Worm (Caenorhabditis elegans) whole organism, L3 larva: ENCODE measurements around the gene gpb-1.

Experiments
- R02D3.7 ChIP-seq: fragments of 150-350 bp; optimal IDR thresholded peaks from 2 replicates; lab custom pipeline; 2014; ENCODE audit warnings: missing biosample characterization, missing genetic modification characterization
- ZK546.5 ChIP-seq: sonication (generic microtip); optimal IDR thresholded peaks from 2 replicates; lab custom pipeline; 2017; ENCODE audit warnings: missing biosample characterization, missing genetic modification characterization
- ama-1 ChIP-seq: fragments of 150-350 bp; optimal IDR thresholded peaks from 2 replicates; lab custom pipeline; 2018
- ceh-9 ChIP-seq: sonication (generic microtip); optimal IDR thresholded peaks from 2 replicates; lab custom pipeline; 2018; ENCODE audit warnings: missing biosample characterization, missing genetic modification characterization
- daf-12 ChIP-seq: fragments of 150-350 bp; optimal IDR thresholded peaks from 2 replicates; lab custom pipeline; 2014; ENCODE audit warnings: missing biosample characterization, missing genetic modification reagents, missing genetic modification characterization
- egl-5 ChIP-seq: fragments of 150-350 bp; optimal IDR thresholded peaks from 2 replicates; lab custom pipeline; 2017; ENCODE audit warnings: missing biosample characterization, missing genetic modification reagents, missing genetic modification characterization, inconsistent platforms
- elt-2 ChIP-seq: sonication (generic microtip); optimal IDR thresholded peaks from 2 replicates; lab custom pipeline; 2016; ENCODE audit warnings: missing genetic modification reagents, mild to moderate bottlenecking, missing genetic modification characterization, missing compliant biosample characterization
- elt-3 ChIP-seq, 3 experiments: fragments of 150-350 bp in 1 of 3; sonication (generic microtip) in 2 of 3; optimal IDR thresholded peaks; 2 replicates in 2 of 3; 4 replicates in 1 of 3; lab custom pipeline; 2014 to 2017; ENCODE audit warnings: missing biosample characterization in 3 of 3, missing genetic modification characterization in 3 of 3
- eor-1 ChIP-seq, 2 experiments: fragments of 150-350 bp; optimal IDR thresholded peaks; 2 replicates each; lab custom pipeline; 2014 to 2018; ENCODE audit warnings: missing biosample characterization in 2 of 2, missing genetic modification characterization in 2 of 2
- fkh-10 ChIP-seq: sonication (generic microtip); optimal IDR thresholded peaks from 2 replicates; lab custom pipeline; 2017; ENCODE audit warnings: missing biosample characterization, missing genetic modification reagents, missing genetic modification characterization
- fos-1 ChIP-seq: fragments of 150-350 bp; optimal IDR thresholded peaks from 2 replicates; lab custom pipeline; 2014; ENCODE audit warnings: missing biosample characterization, missing genetic modification characterization
- hmg-11 ChIP-seq: sonication (generic microtip); optimal IDR thresholded peaks from 2 replicates; lab custom pipeline; 2016; ENCODE audit warnings: missing genetic modification characterization, missing compliant biosample characterization
- jun-1 ChIP-seq: fragments of 150-350 bp; optimal IDR thresholded peaks from 2 replicates; lab custom pipeline; 2014; ENCODE audit warnings: missing biosample characterization, missing genetic modification reagents, missing genetic modification characterization
- lin-15B ChIP-seq: fragments of 150-350 bp; optimal IDR thresholded peaks from 2 replicates; lab custom pipeline; 2014; ENCODE audit warnings: missing biosample characterization, missing genetic modification characterization
- lin-39 ChIP-seq: fragments of 150-350 bp; optimal IDR thresholded peaks from 2 replicates; lab custom pipeline; 2018; ENCODE audit warnings: missing biosample characterization, missing genetic modification reagents, missing genetic modification characterization
- lsy-12 ChIP-seq: sonication (generic microtip); optimal IDR thresholded peaks from 2 replicates; lab custom pipeline; 2016; ENCODE audit warnings: mild to moderate bottlenecking, missing genetic modification characterization, missing compliant biosample characterization
- mdl-1 ChIP-seq: fragments of 150-350 bp; optimal IDR thresholded peaks from 2 replicates; lab custom pipeline; 2014; ENCODE audit warnings: missing biosample characterization, missing genetic modification characterization
- mml-1 ChIP-seq: fragments of 150-350 bp; sonication (generic microtip); optimal IDR thresholded peaks from 3 replicates; lab custom pipeline; 2014; ENCODE audit warnings: missing biosample characterization, missing genetic modification characterization
- nfya-1 ChIP-seq: sonication (generic microtip); optimal IDR thresholded peaks from 2 replicates; lab custom pipeline; 2017; ENCODE audit warnings: missing genetic modification characterization, mild to moderate bottlenecking, missing compliant biosample characterization, antibody characterized with exemption, moderate library complexity; ENCODE audit not compliant: insufficient read depth
- nhr-12 ChIP-seq: fragments of 150-350 bp; optimal IDR thresholded peaks from 2 replicates; lab custom pipeline; 2014; ENCODE audit warnings: missing biosample characterization, missing genetic modification characterization
- nhr-23 ChIP-seq: fragments of 150-350 bp; optimal IDR thresholded peaks from 2 replicates; lab custom pipeline; 2014; ENCODE audit warnings: missing biosample characterization, missing genetic modification reagents, missing genetic modification characterization
- nhr-25 ChIP-seq: sonication (generic microtip); optimal IDR thresholded peaks from 2 replicates; lab custom pipeline; 2017; ENCODE audit warnings: missing biosample characterization, missing genetic modification characterization
- nhr-43 ChIP-seq: sonication (generic microtip); optimal IDR thresholded peaks from 2 replicates; lab custom pipeline; 2016; ENCODE audit warnings: mild to moderate bottlenecking, missing genetic modification characterization, missing compliant biosample characterization; ENCODE audit not compliant: poor library complexity, severe bottlenecking
- nhr-67 ChIP-seq: fragments of 150-350 bp; optimal IDR thresholded peaks from 2 replicates; lab custom pipeline; 2014; ENCODE audit warnings: missing biosample characterization, missing genetic modification characterization
- pha-4 ChIP-seq: fragments of 150-350 bp; optimal IDR thresholded peaks from 2 replicates; lab custom pipeline; 2014; ENCODE audit warnings: missing biosample characterization, missing genetic modification reagents, missing genetic modification characterization
- pqm-1 ChIP-seq: fragments of 150-350 bp; optimal IDR thresholded peaks from 2 replicates; lab custom pipeline; 2017; ENCODE audit warnings: missing biosample characterization, missing genetic modification characterization, inconsistent platforms
- sea-2 ChIP-seq: fragments of 150-350 bp; sonication (generic microtip); optimal IDR thresholded peaks from 4 replicates; lab custom pipeline; 2014; ENCODE audit warnings: missing biosample characterization, missing genetic modification reagents, missing genetic modification characterization
- snpc-4 ChIP-seq: fragments of 150-350 bp; optimal IDR thresholded peaks from 2 replicates; lab custom pipeline; 2014; ENCODE audit warnings: missing biosample characterization, missing genetic modification characterization
- tbx-2 ChIP-seq: sonication (generic microtip); optimal IDR thresholded peaks from 2 replicates; lab custom pipeline; 2016; ENCODE audit warnings: mild to moderate bottlenecking, missing genetic modification characterization, missing compliant biosample characterization
- ztf-4 ChIP-seq: fragments of 150-350 bp; optimal IDR thresholded peaks from 2 replicates; lab custom pipeline; 2014; ENCODE audit warnings: missing biosample characterization, missing genetic modification characterization

The gpb-1 gene

DNA sequence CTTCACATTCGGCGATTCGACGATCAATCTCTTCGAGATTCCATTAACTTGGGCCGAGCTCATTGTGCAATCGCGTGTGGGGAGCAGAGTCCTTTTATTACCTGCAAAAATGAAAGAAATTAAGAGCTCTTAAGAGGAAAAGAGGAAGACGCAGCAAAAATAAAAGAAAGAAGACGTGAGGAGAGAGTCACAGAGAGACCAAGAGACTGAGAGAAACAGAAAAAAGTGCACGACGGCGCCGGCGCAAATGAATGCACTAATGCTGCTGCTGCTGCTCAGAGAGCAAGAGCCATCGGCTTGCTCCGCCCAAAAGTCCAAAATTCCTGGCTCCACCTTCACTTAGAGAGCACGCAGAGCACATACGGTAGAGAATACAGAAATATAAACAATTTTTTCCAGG, 48.2 kb downstream of the gpb-1 start, which contains the start of gene inos-1:
inos-1 (minus strand) TSS at position 101 of the 400 bp plus-strand sequence.
- no peak for TF ChIP-seq pqm-1 (tag; lab: Kevin White, UChicago)
- TF ChIP-seq elt-3 (tag; optimal IDR thresholded peaks at IDR 0.05; lab: Kevin White, UChicago), result no peak
- TF ChIP-seq nhr-12 (tag; lab: Kevin White, UChicago), result no peak
- TF ChIP-seq nhr-25 (tag; lab: Kevin White, UChicago), result no peak
- no peak for TF ChIP-seq tbx-2 (tag; lab: Kevin White, UChicago)
- no peak for TF ChIP-seq jun-1
- TF ChIP-seq daf-12 (tag; lab: Kevin White, UChicago), result no peak
- TF ChIP-seq nhr-67, result no peak
- TF ChIP-seq fkh-10, result no peak
- no peak for TF ChIP-seq lsy-12 (tag; lab: Kevin White, UChicago)
- TF ChIP-seq ama-1, result no peak
- TF ChIP-seq mml-1 (tag; lab: Kevin White, UChicago), result no peak
- no peak for TF ChIP-seq ztf-4 (tag; lab: Kevin White, UChicago)
- TF ChIP-seq fos-1, result no peak
- TF ChIP-seq mdl-1 (tag; lab: Kevin White, UChicago), result no peak
- no peak for TF ChIP-seq elt-2
- TF ChIP-seq ceh-9 (tag; lab: Kevin White, UChicago), result no peak
- TF ChIP-seq egl-5 (tag; lab: Kevin White, UChicago), result no peak
- TF ChIP-seq nhr-43 (tag; lab: Kevin White, UChicago), result no peak

- no peak for TF ChIP-seq fkh-10
These were observed 52.5 kb downstream of the gpb-1 start, which contains the start of gene xpf-1 for ce11 chrII:11695945-11696270. TSS of gene xpf-1 (plus strand) at chrII:11696171.

ce11 chrII:11695161-11695944, 53.1 kb downstream of the gpb-1 start, which contains the start of gene tars-1:
TSS of gene tars-1 (minus strand) at chrII:11695657.
- peak; percentile 21 for TF ChIP-seq nhr-23 (tag; lab: Kevin White, UChicago)

DNA sequence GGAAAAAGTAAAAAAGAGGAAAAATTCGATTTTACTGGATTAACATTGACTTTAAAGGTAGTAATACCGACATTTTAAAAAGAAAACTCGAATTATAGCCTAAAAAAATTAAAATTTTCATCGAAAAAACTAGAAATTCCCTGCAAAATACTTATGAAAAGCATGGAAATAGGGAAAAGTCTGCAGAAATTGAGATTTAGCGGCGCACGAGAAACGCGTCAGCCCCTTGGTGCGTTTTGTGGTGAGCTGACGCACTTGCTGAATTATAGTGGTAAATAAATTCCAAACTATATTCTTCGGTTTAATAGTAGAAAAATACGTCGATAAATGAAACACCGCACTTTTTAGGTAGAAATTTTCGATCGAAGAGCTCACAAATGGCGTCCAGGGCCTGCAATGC, 54.0 kb downstream of the gpb-1 start:
- TF ChIP-seq nhr-12 (tag; lab: Kevin White, UChicago), result no peak
- peak; percentile 40 for TF ChIP-seq lin-39 (tag; lab: Kevin White, UChicago)
- peak; percentile 57 for TF ChIP-seq hmg-11
- no peak for TF ChIP-seq ZK546.5 (tag; lab: Kevin White, UChicago)
- TF ChIP-seq lin-15B (tag; lab: Kevin White, UChicago), result peak; percentile 31
- TF ChIP-seq eor-1 (tag; optimal IDR thresholded peaks at IDR 0.05; lab: Kevin White, UChicago), result no peak
- no peak for TF ChIP-seq R02D3.7
- TF ChIP-seq nhr-67, result no peak
- peak; percentile 56 for TF ChIP-seq snpc-4 (tag; lab: Kevin White, UChicago)
- TF ChIP-seq ztf-4 (tag; lab: Kevin White, UChicago), result no peak
- TF ChIP-seq elt-2, result peak; percentile 7
- no peak for TF ChIP-seq sea-2
- TF ChIP-seq pha-4 (tag; lab: Kevin White, UChicago), result peak; percentile 59
- TF ChIP-seq pqm-1 (tag; lab: Kevin White, UChicago), result no peak
- peak; percentile 47 for TF ChIP-seq nhr-23 (tag; lab: Kevin White, UChicago)
- peak; percentile 45 for TF ChIP-seq nfya-1 (tag; lab: Kevin White, UChicago)
- TF ChIP-seq, all 47 proteins: peak for 8
